Worm (Caenorhabditis elegans) whole organism, late embryonic: ENCODE measurements around the gene npr-43.

Experiments
- C38D4.7 ChIP-seq: fragments of 200-800 bp; sonication (Bioruptor generic); optimal IDR thresholded peaks from 2 replicates; lab custom pipeline; 2018; ENCODE audit warnings: mild to moderate bottlenecking, missing genetic modification characterization, moderate library complexity, missing compliant biosample characterization
- K09A11.1 ChIP-seq: sonication (generic microtip); optimal IDR thresholded peaks from 2 replicates; lab custom pipeline; 2017; ENCODE audit warnings: antibody characterized with exemption, mild to moderate bottlenecking, missing genetic modification characterization, missing compliant biosample characterization; ENCODE audit not compliant: insufficient read depth
- ama-1 ChIP-seq: fragments of 150-350 bp; optimal IDR thresholded peaks from 2 replicates; lab custom pipeline; 2014
- ceh-31 ChIP-seq: sonication (generic microtip); optimal IDR thresholded peaks from 2 replicates; lab custom pipeline; 2016; ENCODE audit warnings: missing genetic modification characterization, missing compliant biosample characterization
- ceh-9 ChIP-seq: sonication (generic microtip); optimal IDR thresholded peaks from 2 replicates; lab custom pipeline; 2016; ENCODE audit warnings: mild to moderate bottlenecking, missing genetic modification characterization, inconsistent platforms, missing compliant biosample characterization
- che-1 ChIP-seq: sonication (generic microtip); optimal IDR thresholded peaks from 2 replicates; lab custom pipeline; 2016; ENCODE audit warnings: mild to moderate bottlenecking, missing genetic modification characterization, missing compliant biosample characterization
- fax-1 ChIP-seq: sonication (generic microtip); optimal IDR thresholded peaks from 2 replicates; lab custom pipeline; 2016; ENCODE audit warnings: missing genotype, missing genetic modification characterization, missing compliant biosample characterization
- fkh-10 ChIP-seq: fragments of 150-350 bp; optimal IDR thresholded peaks from 2 replicates; lab custom pipeline; 2014; ENCODE audit warnings: missing biosample characterization, missing genetic modification reagents, missing genetic modification characterization
- gmeb-2 ChIP-seq: sonication (generic microtip); optimal IDR thresholded peaks from 2 replicates; lab custom pipeline; 2016; ENCODE audit warnings: missing genetic modification characterization, inconsistent platforms, missing compliant biosample characterization
- lin-11 ChIP-seq: fragments of 200-800 bp; sonication (Bioruptor generic); optimal IDR thresholded peaks from 2 replicates; lab custom pipeline; 2018; ENCODE audit warnings: mild to moderate bottlenecking, missing genetic modification characterization, missing compliant biosample characterization
- odd-2 ChIP-seq: sonication (generic microtip); optimal IDR thresholded peaks from 2 replicates; lab custom pipeline; 2017; ENCODE audit warnings: antibody characterized with exemption, mild to moderate bottlenecking, missing genetic modification characterization, missing compliant biosample characterization
- pha-4 ChIP-seq: fragments of 150-350 bp; optimal IDR thresholded peaks from 2 replicates; lab custom pipeline; 2018; ENCODE audit warnings: missing biosample characterization, missing genetic modification reagents, missing genetic modification characterization
- sdc-2 ChIP-seq: sonication (generic microtip); optimal IDR thresholded peaks from 2 replicates; lab custom pipeline; 2016; ENCODE audit warnings: missing genotype, missing genetic modification characterization, missing compliant biosample characterization
- unc-42 ChIP-seq: sonication (generic microtip); optimal IDR thresholded peaks from 2 replicates; lab custom pipeline; 2016; ENCODE audit warnings: missing genotype, missing genetic modification characterization, missing compliant biosample characterization

- TF ChIP-seq ceh-9 (tag; lab: Kevin White, UChicago) (no peak), che-1 (tag; lab: Kevin White, UChicago) (no peak), lin-11 (tag; lab: Kevin White, UChicago) (no peak), pha-4 (tag; lab: Kevin White, UChicago) (no peak), ama-1 (no peak), fax-1 (tag; lab: Kevin White, UChicago) (no peak), ceh-31 (tag; lab: Kevin White, UChicago) (no peak), gmeb-2 (tag; lab: Kevin White, UChicago) (no peak), fkh-10 (GFP tag; lab: Kevin White, UChicago) (no peak), sdc-2 (tag; lab: Kevin White, UChicago) (no peak), K09A11.1 (tag; lab: Kevin White, UChicago) (no peak), odd-2 (no peak), C38D4.7 (no peak), unc-42 (tag; lab: Kevin White, UChicago) (no peak)
These were observed 12.9 kb upstream of the npr-43 start, which contains the start of gene C15H11.10 for ce11 chrV:14391830-14392229.
